Worm (Caenorhabditis elegans): ENCODE data around the gene F26F2.13.

- TF ChIP-seq nhr-12 (tag; optimal IDR thresholded peaks at IDR 0.05) (no peak), jun-1 (tag; optimal IDR thresholded peaks at IDR 0.05) (no peak), fos-1 (tag; optimal IDR thresholded peaks at IDR 0.05) (no peak), ztf-11 (tag; optimal IDR thresholded peaks at IDR 0.05) (no peak), tbx-2 (tag; optimal IDR thresholded peaks at IDR 0.05) (no peak)
Measured at ce11 chrV:20544610-20545009, 19.5 kb upstream of the F26F2.13 start.

Data from whole organism, L3 larva.